Worm (Caenorhabditis elegans): Measurements from ENCODE around the gene dnj-5.

ce11 chrII:6816324-6816723 lies 41.8 kb downstream of the dnj-5 start:
- TF ChIP-seq F13H6.1 (tag; optimal IDR thresholded peaks at IDR 0.05) (no peak), nhr-11 (tag; optimal IDR thresholded peaks at IDR 0.05) (no peak), fkh-10 (GFP tag; optimal IDR thresholded peaks at IDR 0.05) (no peak), ama-1 (optimal IDR thresholded peaks at IDR 0.05) (no peak), odd-2 (tag; optimal IDR thresholded peaks at IDR 0.05) (no peak)
